Fruit fly (Drosophila melanogaster) whole organism, embryonic: ENCODE results near the gene CG33108.

Source experiments
- Abd-B ChIP-seq: fragments of 200-800 bp; sonication (Bioruptor generic); optimal IDR thresholded peaks from 2 replicates; lab custom pipeline; 2018; ENCODE audit warnings: missing biosample characterization, mild to moderate bottlenecking, missing genetic modification characterization, moderate library complexity
- B-H1 ChIP-seq: fragments of 200-800 bp; sonication (Bioruptor generic); IDR thresholded peaks from 3 replicates; pipeline ENCODE4 v1.3.6; 2022; ENCODE audit warnings: missing biosample characterization, missing genetic modification characterization
- CG10147 ChIP-seq: fragments of 200-800 bp; sonication (Bioruptor generic); optimal IDR thresholded peaks from 2 replicates; lab custom pipeline; 2019; ENCODE audit warnings: missing biosample characterization, mild to moderate bottlenecking, missing genetic modification characterization, moderate library complexity
- CG10366 ChIP-seq: fragments of 200-800 bp; sonication (Bioruptor generic); IDR thresholded peaks from 2 replicates; pipeline ENCODE4 v1.3.6; 2022; ENCODE audit warnings: missing biosample characterization, missing genetic modification characterization
- CG11093 ChIP-seq: fragments of 200-800 bp; sonication (Bioruptor generic); IDR thresholded peaks from 3 replicates; pipeline ENCODE4 v1.3.6; 2022; ENCODE audit warnings: missing biosample characterization, missing genetic modification characterization
- CG11398 ChIP-seq: fragments of 200-800 bp; sonication (Bioruptor generic); optimal IDR thresholded peaks from 2 replicates; lab custom pipeline; 2016; ENCODE audit warnings: missing biosample characterization, missing genetic modification characterization
- CG12744 ChIP-seq: fragments of 200-800 bp; sonication (Bioruptor generic); optimal IDR thresholded peaks from 2 replicates; lab custom pipeline; 2016; ENCODE audit warnings: missing biosample characterization, missing genetic modification characterization
- CG12942 ChIP-seq: fragments of 200-800 bp; sonication (Bioruptor generic); optimal IDR thresholded peaks from 3 replicates; lab custom pipeline; 2016; ENCODE audit warnings: missing biosample characterization, missing genetic modification characterization
- CG15269 ChIP-seq: fragments of 200-800 bp; sonication (Bioruptor generic); optimal IDR thresholded peaks from 2 replicates; lab custom pipeline; 2018; ENCODE audit warnings: missing biosample characterization, mild to moderate bottlenecking, missing genetic modification characterization, moderate library complexity
- CG15601 ChIP-seq: fragments of 200-800 bp; sonication (Bioruptor generic); optimal IDR thresholded peaks from 3 replicates; lab custom pipeline; 2019; ENCODE audit warnings: missing biosample characterization, mild to moderate bottlenecking, missing genetic modification characterization, moderate library complexity
- CG17912 ChIP-seq: fragments of 200-800 bp; sonication (Bioruptor generic); optimal IDR thresholded peaks from 2 replicates; lab custom pipeline; 2018; ENCODE audit warnings: missing biosample characterization, mild to moderate bottlenecking, missing genetic modification characterization
- CG18476 ChIP-seq: fragments of 200-800 bp; sonication (Bioruptor generic); optimal IDR thresholded peaks from 2 replicates; lab custom pipeline; 2016; ENCODE audit warnings: missing biosample characterization, mild to moderate bottlenecking, missing genetic modification characterization
- CG2129 ChIP-seq: fragments of 200-800 bp; sonication (Bioruptor generic); IDR thresholded peaks from 2 replicates; pipeline ENCODE4 v1.3.6; 2022; ENCODE audit warnings: missing biosample characterization, missing genetic modification characterization; ENCODE audit not compliant: partially characterized antibody
- CG2889 ChIP-seq: fragments of 200-800 bp; sonication (Bioruptor generic); IDR thresholded peaks from 3 replicates; pipeline ENCODE4 v1.3.6; 2022; ENCODE audit warnings: missing biosample characterization, missing genetic modification characterization
- CG30020 ChIP-seq: fragments of 200-800 bp; optimal IDR thresholded peaks from 2 replicates; lab custom pipeline; 2019; ENCODE audit warnings: missing biosample characterization, mild to moderate bottlenecking, missing genetic modification characterization, moderate library complexity
- CG4282 ChIP-seq: fragments of 200-800 bp; sonication (Bioruptor generic); optimal IDR thresholded peaks from 2 replicates; lab custom pipeline; 2016; ENCODE audit warnings: missing biosample characterization, missing genetic modification characterization
- CG4360 ChIP-seq: fragments of 200-800 bp; sonication (Bioruptor generic); IDR thresholded peaks from 2 replicates; pipeline ENCODE4 v1.3.6; 2022; ENCODE audit warnings: missing biosample characterization, missing genetic modification characterization
- CG5953 ChIP-seq: fragments of 200-800 bp; sonication (Bioruptor generic); IDR thresholded peaks from 2 replicates; pipeline ENCODE4 v1.3.6; 2022; ENCODE audit warnings: missing biosample characterization, missing genetic modification characterization
- CG6272 ChIP-seq: fragments of 200-800 bp; sonication (Bioruptor generic); IDR thresholded peaks from 2 replicates; pipeline ENCODE4 v1.3.6; 2022; ENCODE audit warnings: missing biosample characterization, missing genetic modification characterization
- CG6689 ChIP-seq: fragments of 200-800 bp; sonication (Bioruptor generic); IDR thresholded peaks from 2 replicates; pipeline ENCODE4 v1.3.6; 2022; ENCODE audit warnings: missing biosample characterization, missing genetic modification characterization
- CG9437 ChIP-seq: fragments of 200-800 bp; sonication (Bioruptor generic); optimal IDR thresholded peaks from 2 replicates; lab custom pipeline; 2018; ENCODE audit warnings: missing biosample characterization, mild to moderate bottlenecking, missing genetic modification characterization
- CG9932 ChIP-seq: fragments of 200-800 bp; sonication (Bioruptor generic); IDR thresholded peaks from 2 replicates; pipeline ENCODE4 v1.3.6; 2022; ENCODE audit warnings: missing biosample characterization, missing genetic modification characterization
- Dll ChIP-seq: fragments of 200-800 bp; sonication (Bioruptor generic); IDR thresholded peaks from 4 replicates; pipeline ENCODE4 v1.3.6; 2022; ENCODE audit warnings: missing biosample characterization, missing genetic modification characterization; ENCODE audit not compliant: partially characterized antibody
- Hand ChIP-seq: fragments of 200-800 bp; sonication (Bioruptor generic); optimal IDR thresholded peaks from 2 replicates; lab custom pipeline; 2017; ENCODE audit warnings: mild to moderate bottlenecking, missing biosample characterization, missing genetic modification reagents, missing genetic modification characterization
- Jarid2 ChIP-seq: fragments of 200-800 bp; sonication (Bioruptor generic); optimal IDR thresholded peaks from 3 replicates; lab custom pipeline; 2017; ENCODE audit warnings: mild to moderate bottlenecking, missing biosample characterization, missing genetic modification reagents, missing genetic modification characterization
- MBD-R2 ChIP-seq: fragments of 200-800 bp; sonication (Bioruptor generic); IDR thresholded peaks from 2 replicates; pipeline ENCODE4 v1.3.6; 2022; ENCODE audit warnings: missing biosample characterization, missing genetic modification characterization
- Med ChIP-seq: fragments of 200-800 bp; sonication (Bioruptor generic); peaks from one replicate; lab custom pipeline; 2016; ENCODE audit warnings: missing biosample characterization, missing genetic modification characterization, mild to moderate bottlenecking, inconsistent platforms, moderate library complexity
- Nf-YB ChIP-seq: fragments of 200-800 bp; sonication (Bioruptor generic); optimal IDR thresholded peaks from 3 replicates; lab custom pipeline; 2019; ENCODE audit warnings: missing biosample characterization, mild to moderate bottlenecking, missing genetic modification characterization, moderate library complexity
- Oli ChIP-seq: fragments of 200-800 bp; sonication (Bioruptor generic); optimal IDR thresholded peaks from 2 replicates; lab custom pipeline; 2018; ENCODE audit warnings: missing biosample characterization, mild to moderate bottlenecking, missing genetic modification characterization, moderate library complexity
- Ptx1 ChIP-seq: fragments of 200-800 bp; sonication (Bioruptor generic); IDR thresholded peaks from 2 replicates; pipeline ENCODE4 v1.3.6; 2022; ENCODE audit warnings: missing biosample characterization, missing genetic modification characterization
- Rx ChIP-seq: fragments of 200-800 bp; sonication (Bioruptor generic); IDR thresholded peaks from 2 replicates; pipeline ENCODE4 v1.3.6; 2022; ENCODE audit warnings: missing biosample characterization, missing genetic modification characterization
- amos ChIP-seq: fragments of 200-800 bp; sonication (Bioruptor generic); IDR thresholded peaks from 2 replicates; pipeline ENCODE4 v1.3.6; 2022; ENCODE audit warnings: missing biosample characterization, missing genetic modification characterization; ENCODE audit not compliant: partially characterized antibody
- az2 ChIP-seq: fragments of 200-800 bp; sonication (Bioruptor generic); optimal IDR thresholded peaks from 3 replicates; lab custom pipeline; 2016; ENCODE audit warnings: missing biosample characterization, missing genetic modification characterization
- fu2 ChIP-seq: fragments of 200-800 bp; sonication (Bioruptor generic); optimal IDR thresholded peaks from 2 replicates; lab custom pipeline; 2016; ENCODE audit warnings: missing biosample characterization, missing genetic modification characterization
- gcm2 ChIP-seq: fragments of 200-800 bp; sonication (Bioruptor generic); optimal IDR thresholded peaks from 2 replicates; lab custom pipeline; 2016; ENCODE audit warnings: missing biosample characterization, missing genetic modification characterization
- gem ChIP-seq: fragments of 200-800 bp; sonication (Bioruptor generic); optimal IDR thresholded peaks from 2 replicates; lab custom pipeline; 2019; ENCODE audit warnings: missing biosample characterization, mild to moderate bottlenecking, missing genetic modification characterization, moderate library complexity
- hb ChIP-seq: fragments of 200-800 bp; sonication (Bioruptor generic); IDR thresholded peaks from 3 replicates; pipeline ENCODE4 v1.3.6; 2022; ENCODE audit warnings: missing biosample characterization, missing genetic modification characterization; ENCODE audit not compliant: partially characterized antibody
- kay ChIP-seq: fragments of 200-800 bp; sonication (Bioruptor generic); optimal IDR thresholded peaks from 2 replicates; lab custom pipeline; 2016; ENCODE audit warnings: missing biosample characterization, missing genetic modification characterization
- lilli ChIP-seq: fragments of 200-800 bp; sonication (Bioruptor generic); optimal IDR thresholded peaks from 3 replicates; lab custom pipeline; 2016; ENCODE audit warnings: missing biosample characterization, missing genetic modification characterization
- maf-S ChIP-seq: fragments of 200-800 bp; sonication (Bioruptor generic); optimal IDR thresholded peaks from 2 replicates; lab custom pipeline; 2016; ENCODE audit warnings: missing biosample characterization, missing genetic modification characterization
- nerfin-2 ChIP-seq: fragments of 200-800 bp; sonication (Bioruptor generic); IDR thresholded peaks from 2 replicates; pipeline ENCODE4 v1.3.6; 2022; ENCODE audit warnings: missing biosample characterization, missing genetic modification characterization; ENCODE audit not compliant: partially characterized antibody
- pan ChIP-seq, 4 experiments: fragments of >200 bp in 3 of 4; fragments of 200-800 bp in 1 of 4; sonication (Bioruptor generic) in 1 of 4; optimal IDR thresholded peaks in 3 of 4; IDR thresholded peaks in 1 of 4; 2 replicates each; pipeline versions ENCODE4 v1.3.6 to Lab custom; 2017 to 2022; ENCODE audit warnings: missing biosample characterization in 2 of 4, missing genetic modification characterization in 2 of 4, mixed read lengths in 1 of 4
- phol ChIP-seq: fragments of 200-800 bp; sonication (Bioruptor generic); optimal IDR thresholded peaks from 3 replicates; lab custom pipeline; 2018; ENCODE audit warnings: missing biosample characterization, mild to moderate bottlenecking, missing genetic modification characterization, moderate library complexity
- shn ChIP-seq: fragments of 200-800 bp; sonication (Bioruptor generic); optimal IDR thresholded peaks from 3 replicates; lab custom pipeline; 2016; ENCODE audit warnings: missing biosample characterization, missing genetic modification characterization
- slou ChIP-seq: fragments of 200-800 bp; sonication (Bioruptor generic); optimal IDR thresholded peaks from 3 replicates; lab custom pipeline; 2016; ENCODE audit warnings: missing biosample characterization, missing genetic modification characterization
- sna ChIP-seq: fragments of 200-800 bp; sonication (Bioruptor generic); IDR thresholded peaks from 2 replicates; pipeline ENCODE4 v1.3.6; 2022; ENCODE audit warnings: missing biosample characterization, missing genetic modification characterization; ENCODE audit not compliant: partially characterized antibody
- ssp ChIP-seq: fragments of 200-800 bp; sonication (Bioruptor generic); IDR thresholded peaks from 2 replicates; pipeline ENCODE4 v1.3.6; 2022; ENCODE audit warnings: missing biosample characterization, missing genetic modification characterization
- zen2 ChIP-seq: fragments of 200-800 bp; sonication (Bioruptor generic); IDR thresholded peaks from 3 replicates; pipeline ENCODE4 v1.3.6; 2022; ENCODE audit warnings: missing biosample characterization, missing genetic modification characterization; ENCODE audit not compliant: partially characterized antibody

Gene CG33108

DNA sequence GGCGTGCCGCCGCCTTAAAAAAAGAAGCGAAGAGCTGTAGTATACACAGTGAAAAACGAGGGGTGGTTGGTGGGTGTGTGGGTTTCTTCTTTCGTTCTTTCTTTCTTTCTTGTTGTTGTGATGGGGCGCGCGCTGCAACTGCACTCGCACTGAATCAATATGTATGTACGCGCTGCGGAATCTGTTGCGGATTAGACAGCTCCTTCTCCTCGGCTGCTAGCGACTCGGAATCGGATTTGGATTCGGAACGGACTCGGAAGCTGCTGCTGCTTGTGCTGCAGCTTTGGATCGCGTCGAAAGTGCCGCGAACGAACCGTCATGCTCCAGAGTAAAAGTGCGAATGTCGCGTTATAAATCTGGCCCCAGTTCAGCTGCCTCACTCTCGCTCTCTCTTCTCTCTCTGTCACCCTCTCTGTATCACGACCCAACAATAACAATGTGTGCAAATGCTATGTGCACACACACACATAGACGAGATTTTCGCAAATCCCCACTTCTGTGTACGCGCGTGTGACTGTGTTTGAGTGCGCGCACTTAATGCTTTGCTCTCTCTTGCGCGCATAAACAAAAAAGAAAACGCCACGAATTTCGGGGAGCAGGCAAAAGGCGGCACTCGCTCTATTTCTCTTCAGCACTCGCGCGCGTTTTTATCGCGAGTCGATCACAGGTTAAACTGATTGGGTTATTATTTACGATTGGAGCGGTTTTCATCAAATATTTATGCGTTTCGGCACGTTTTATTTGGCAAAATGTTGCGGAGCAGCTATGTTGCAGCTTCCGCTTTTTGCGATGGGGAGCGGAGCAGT, 35.8 kb downstream of the CG33108 start (continued):
- TF ChIP-seq CG10147 (GFP tag; lab: Kevin White, UChicago) (no peak), shn (GFP tag; lab: Kevin White, UChicago) (no peak), CG10366 (no peak), CG15269 (tag; lab: Kevin White, UChicago) (no peak), slou (no peak), CG15601 (tag; lab: Kevin White, UChicago) (no peak), maf-S (GFP tag; lab: Kevin White, UChicago) (no peak), CG6689 (0 out of 2 replicates have a peak, but pooled peaks have one; percentile 5), B-H1 (GFP tag; lab: Robert Waterston, UW) (no peak), Hand (GFP tag; lab: Kevin White, UChicago) (no peak), Nf-YB (no peak), Med (GFP tag; lab: Kevin White, UChicago) (peak; percentile 49), CG11093 (GFP tag; lab: Robert Waterston, UW) (no peak), az2 (GFP tag; lab: Kevin White, UChicago) (no peak), phol (no peak), CG6272 (GFP tag; lab: Robert Waterston, UW) (no peak), CG4282 (no peak), ssp (GFP tag; lab: Robert Waterston, UW) (no peak), zen2 (0 out of 3 replicates have a peak, but pooled peaks have one; percentile 25), CG4360 (GFP tag; lab: Robert Waterston, UW) (peak; percentile 67), pan (optimal IDR thresholded peaks at IDR 0.05; lab: Kevin White, UChicago) (no peak), pan (GFP tag; optimal IDR thresholded peaks at IDR 0.05 in 1 of 2, IDR thresholded peaks at IDR 0.05 in 1 of 2) (peak in 1 of 2 experiments; percentile 17), fu2 (GFP tag; lab: Kevin White, UChicago) (no peak), hb (no peak), CG9437 (GFP tag; lab: Kevin White, UChicago) (no peak), Rx (GFP tag; lab: Robert Waterston, UW) (0 out of 2 replicates have a peak, but pooled peaks have one; percentile 23), CG17912 (GFP tag; lab: Kevin White, UChicago) (no peak), CG9932 (GFP tag; lab: Robert Waterston, UW) (no peak), Jarid2 (GFP tag; lab: Kevin White, UChicago) (peak; percentile 86), CG11398 (no peak), nerfin-2 (no peak), CG18476 (GFP tag; lab: Kevin White, UChicago) (no peak), MBD-R2 (GFP tag; lab: Robert Waterston, UW) (no peak), CG12942 (GFP tag; lab: Kevin White, UChicago) (no peak), Abd-B (no peak), Dll (GFP tag; lab: Robert Waterston, UW) (peak; percentile 37; the same call in 1 of the 4 replicates), kay (GFP tag; lab: Kevin White, UChicago) (no peak), Oli (tag; lab: Kevin White, UChicago) (no peak), lilli (GFP tag; lab: Kevin White, UChicago) (no peak), CG2129 (no peak), amos (GFP tag; lab: Robert Waterston, UW) (peak; percentile 31; the same call in 1 of the 2 replicates), gem (tag; lab: Kevin White, UChicago) (peak; percentile 7), gcm2 (GFP tag; lab: Kevin White, UChicago) (no peak), CG5953 (GFP tag; lab: Robert Waterston, UW) (no peak), CG30020 (no peak), Ptx1 (GFP tag; lab: Robert Waterston, UW) (no peak), CG12744 (GFP tag; lab: Kevin White, UChicago) (no peak), CG2889 (GFP tag; lab: Robert Waterston, UW) (no peak), sna (0 out of 2 replicates have a peak, but pooled peaks have one; percentile 10)
